Fruit fly (Drosophila melanogaster): ENCODE results near the gene CG9921.

dm6 chrX:16296423-16297292 is 36.7 kb downstream of the CG9921 start, which contains the start of gene CG3632:
- TF ChIP-seq Myc (optimal IDR thresholded peaks at IDR 0.05) (no peak), h (optimal IDR thresholded peaks at IDR 0.05) (no peak)
